Worm (Caenorhabditis elegans) whole organism, L4 larva: ENCODE results near the gene cysl-2.

Experiments used
- F37D6.2 ChIP-seq: sonication (generic microtip); optimal IDR thresholded peaks from 2 replicates; lab custom pipeline; 2016; ENCODE audit warnings: mild to moderate bottlenecking, missing genetic modification characterization, missing compliant biosample characterization
- F49E8.2 ChIP-seq: sonication (generic microtip); optimal IDR thresholded peaks from 2 replicates; lab custom pipeline; 2016; ENCODE audit warnings: missing compliant biosample characterization, mild to moderate bottlenecking, missing genetic modification characterization, borderline replicate concordance
- R02D3.7 ChIP-seq: fragments of 150-350 bp; sonication (generic microtip); optimal IDR thresholded peaks from 3 replicates; lab custom pipeline; 2014; ENCODE audit warnings: missing biosample characterization, missing genetic modification characterization
- T26A8.4 ChIP-seq: fragments of 200-800 bp; sonication (Bioruptor generic); IDR thresholded peaks from 2 replicates; pipeline ENCODE4 v1.3.6; 2022; ENCODE audit warnings: missing genetic modification characterization, missing compliant biosample characterization
- ZK337.2 ChIP-seq: fragments of 200-800 bp; sonication (Bioruptor generic); IDR thresholded peaks from 2 replicates; pipeline ENCODE4 v1.3.6; 2022; ENCODE audit warnings: missing genetic modification reagents, missing genetic modification characterization, missing compliant biosample characterization
- ZK546.5 ChIP-seq, 2 experiments: sonication (generic microtip); optimal IDR thresholded peaks; 2 replicates each; lab custom pipeline; 2017; ENCODE audit warnings: missing biosample characterization in 2 of 2, missing genetic modification characterization in 2 of 2
- aha-1 ChIP-seq: fragments of 150-350 bp; peaks from one replicate; lab custom pipeline; 2014; ENCODE audit warnings: missing biosample characterization, missing genetic modification characterization
- arid-1 ChIP-seq: fragments of 200-800 bp; sonication (Bioruptor generic); conservative IDR thresholded peaks from 2 replicates; pipeline ENCODE4 v1.3.6; 2022; ENCODE audit warnings: missing genetic modification reagents, missing genetic modification characterization, missing compliant biosample characterization
- ceh-20 ChIP-seq: fragments of 200-800 bp; sonication (Bioruptor generic); IDR thresholded peaks from 2 replicates; pipeline ENCODE4 v1.3.6; 2022; ENCODE audit warnings: missing genetic modification reagents, missing genetic modification characterization, missing compliant biosample characterization
- ceh-28 ChIP-seq: fragments of 150-350 bp; optimal IDR thresholded peaks from 2 replicates; lab custom pipeline; 2014; ENCODE audit warnings: missing biosample characterization, missing genetic modification reagents, missing genetic modification characterization
- ceh-44 ChIP-seq: fragments of 200-800 bp; sonication (Bioruptor generic); IDR thresholded peaks from 2 replicates; pipeline ENCODE4 v1.3.6; 2022; ENCODE audit warnings: missing genetic modification reagents, missing genetic modification characterization, missing compliant biosample characterization
- daf-16 ChIP-seq, 3 experiments: sonication (generic microtip); optimal IDR thresholded peaks; 2 replicates each; lab custom pipeline; 2016 to 2017; ENCODE audit warnings: missing genetic modification characterization in 3 of 3, missing genetic modification reagents in 3 of 3, mild to moderate bottlenecking in 2 of 3, missing compliant biosample characterization in 2 of 3, missing biosample characterization in 1 of 3, moderate library complexity in 1 of 3
- dpl-1 ChIP-seq: fragments of 150-350 bp; optimal IDR thresholded peaks from 2 replicates; lab custom pipeline; 2014; ENCODE audit warnings: missing biosample characterization, missing genetic modification reagents, missing genetic modification characterization
- dve-1 ChIP-seq: sonication (generic microtip); optimal IDR thresholded peaks from 2 replicates; lab custom pipeline; 2017; ENCODE audit warnings: antibody characterized with exemption, mild to moderate bottlenecking, missing genetic modification characterization, missing compliant biosample characterization; ENCODE audit not compliant: insufficient read depth
- egl-27 ChIP-seq: sonication (generic microtip); optimal IDR thresholded peaks from 3 replicates; lab custom pipeline; 2017; ENCODE audit warnings: missing biosample characterization, missing genetic modification reagents, missing genetic modification characterization
- egl-43 ChIP-seq: fragments of 200-800 bp; sonication (Bioruptor generic); IDR thresholded peaks from 2 replicates; pipeline ENCODE4 v1.3.6; 2022; ENCODE audit warnings: missing genetic modification reagents, missing genetic modification characterization, missing compliant biosample characterization
- fos-1 ChIP-seq: fragments of 150-350 bp; optimal IDR thresholded peaks from 2 replicates; lab custom pipeline; 2014; ENCODE audit warnings: missing biosample characterization, missing genetic modification characterization
- hlh-11 ChIP-seq: fragments of 200-800 bp; sonication (Bioruptor generic); optimal IDR thresholded peaks from 2 replicates; lab custom pipeline; 2018; ENCODE audit warnings: mild to moderate bottlenecking, missing genetic modification characterization, missing compliant biosample characterization
- hlh-30 ChIP-seq: sonication (generic microtip); optimal IDR thresholded peaks from 2 replicates; lab custom pipeline; 2017; ENCODE audit warnings: antibody characterized with exemption, mild to moderate bottlenecking, missing genetic modification characterization, missing compliant biosample characterization; ENCODE audit not compliant: insufficient read depth
- jun-1 ChIP-seq: fragments of 150-350 bp; optimal IDR thresholded peaks from 2 replicates; lab custom pipeline; 2014; ENCODE audit warnings: missing biosample characterization, missing genetic modification reagents, missing genetic modification characterization
- lim-7 ChIP-seq: fragments of 200-800 bp; sonication (Bioruptor generic); IDR thresholded peaks from 2 replicates; pipeline ENCODE4 v1.3.6; 2022; ENCODE audit warnings: missing genetic modification characterization, missing compliant biosample characterization
- lin-1 ChIP-seq: fragments of 200-800 bp; sonication (Bioruptor generic); IDR thresholded peaks from 2 replicates; pipeline ENCODE4 v1.3.6; 2022; ENCODE audit warnings: missing genetic modification reagents, missing genetic modification characterization, missing compliant biosample characterization
- lin-15B ChIP-seq: fragments of 150-350 bp; sonication (generic microtip); optimal IDR thresholded peaks from 3 replicates; lab custom pipeline; 2014; ENCODE audit warnings: missing biosample characterization, missing genetic modification characterization
- lin-29 ChIP-seq: fragments of 200-800 bp; sonication (Bioruptor generic); IDR thresholded peaks from 2 replicates; pipeline ENCODE4 v1.3.6; 2022; ENCODE audit warnings: missing genetic modification reagents, missing genetic modification characterization, missing compliant biosample characterization
- lin-38 ChIP-seq: fragments of 200-800 bp; sonication (Bioruptor generic); IDR thresholded peaks from 2 replicates; pipeline ENCODE4 v1.3.6; 2022; ENCODE audit warnings: missing genetic modification reagents, missing genetic modification characterization, missing compliant biosample characterization
- lin-39 ChIP-seq: fragments of 150-350 bp; optimal IDR thresholded peaks from 2 replicates; lab custom pipeline; 2014; ENCODE audit warnings: missing biosample characterization, missing genetic modification reagents, missing genetic modification characterization
- lir-3 ChIP-seq: sonication (generic microtip); optimal IDR thresholded peaks from 2 replicates; lab custom pipeline; 2016; ENCODE audit warnings: mild to moderate bottlenecking, missing genetic modification characterization, missing compliant biosample characterization
- madf-5 ChIP-seq, 2 experiments: fragments of 200-800 bp; sonication (Bioruptor generic); IDR thresholded peaks; 2 replicates each; pipeline ENCODE4 v1.3.6; 2022; ENCODE audit warnings: missing compliant biosample characterization in 2 of 2, missing genetic modification characterization in 2 of 2
- mdl-1 ChIP-seq, 2 experiments: fragments of 150-350 bp in 1 of 2; sonication (generic microtip) in 1 of 2; optimal IDR thresholded peaks; 2 replicates each; lab custom pipeline; 2014 to 2017; ENCODE audit warnings: missing biosample characterization in 2 of 2, missing genetic modification characterization in 2 of 2
- mep-1 ChIP-seq: fragments of 150-350 bp; sonication (generic microtip); optimal IDR thresholded peaks from 3 replicates; lab custom pipeline; 2014; ENCODE audit warnings: missing biosample characterization, missing genetic modification characterization
- mxl-2 ChIP-seq: fragments of 200-800 bp; sonication (Bioruptor generic); conservative IDR thresholded peaks from 2 replicates; pipeline ENCODE4 v1.3.6; 2022; ENCODE audit warnings: missing genetic modification reagents, missing genetic modification characterization, missing compliant biosample characterization
- nhr-102 ChIP-seq: sonication (generic microtip); optimal IDR thresholded peaks from 2 replicates; lab custom pipeline; 2016; ENCODE audit warnings: mild to moderate bottlenecking, missing genetic modification characterization, moderate library complexity, missing compliant biosample characterization
- nhr-237 ChIP-seq: sonication (generic microtip); optimal IDR thresholded peaks from 2 replicates; lab custom pipeline; 2017; ENCODE audit warnings: missing biosample characterization, missing genetic modification characterization
- nhr-25 ChIP-seq: sonication (generic microtip); optimal IDR thresholded peaks from 2 replicates; lab custom pipeline; 2017; ENCODE audit warnings: missing genetic modification characterization, mild to moderate bottlenecking, missing compliant biosample characterization, antibody characterized with exemption, moderate library complexity, borderline replicate concordance; ENCODE audit not compliant: insufficient read depth
- nhr-28 ChIP-seq: fragments of 150-350 bp; optimal IDR thresholded peaks from 2 replicates; lab custom pipeline; 2014; ENCODE audit warnings: missing biosample characterization, missing genetic modification characterization
- nhr-41 ChIP-seq: fragments of 200-800 bp; sonication (Bioruptor generic); IDR thresholded peaks from 2 replicates; pipeline ENCODE4 v1.3.6; 2022; ENCODE audit warnings: missing genetic modification reagents, missing genetic modification characterization, missing compliant biosample characterization
- nhr-42 ChIP-seq: fragments of 200-800 bp; sonication (Bioruptor generic); IDR thresholded peaks from 2 replicates; pipeline ENCODE4 v1.3.6; 2022; ENCODE audit warnings: missing genetic modification characterization, missing compliant biosample characterization
- nhr-6 ChIP-seq: fragments of 150-350 bp; optimal IDR thresholded peaks from 2 replicates; lab custom pipeline; 2014; ENCODE audit warnings: missing biosample characterization, missing genetic modification characterization
- nhr-77 ChIP-seq: fragments of 150-350 bp; optimal IDR thresholded peaks from 2 replicates; lab custom pipeline; 2014; ENCODE audit warnings: missing biosample characterization, missing genetic modification characterization
- php-3 ChIP-seq: fragments of 200-800 bp; sonication (Bioruptor generic); IDR thresholded peaks from 2 replicates; pipeline ENCODE4 v1.3.6; 2022; ENCODE audit warnings: missing genetic modification reagents, missing genetic modification characterization, missing compliant biosample characterization
- rbr-2 ChIP-seq: sonication (generic microtip); optimal IDR thresholded peaks from 2 replicates; lab custom pipeline; 2016; ENCODE audit warnings: missing genotype, missing genetic modification characterization, missing compliant biosample characterization
- saeg-2 ChIP-seq: fragments of 200-800 bp; sonication (Bioruptor generic); IDR thresholded peaks from 2 replicates; pipeline ENCODE4 v1.3.6; 2022; ENCODE audit warnings: missing genetic modification reagents, missing genetic modification characterization, missing compliant biosample characterization
- set-16 ChIP-seq: fragments of 200-800 bp; sonication (Bioruptor generic); IDR thresholded peaks from 2 replicates; pipeline ENCODE4 v1.3.6; 2022; ENCODE audit warnings: missing genetic modification reagents, missing genetic modification characterization, missing compliant biosample characterization
- snpc-4 ChIP-seq: fragments of 150-350 bp; optimal IDR thresholded peaks from 2 replicates; lab custom pipeline; 2014; ENCODE audit warnings: missing biosample characterization, missing genetic modification characterization
- tra-1 ChIP-seq: fragments of 200-800 bp; sonication (Bioruptor generic); IDR thresholded peaks from 2 replicates; pipeline ENCODE4 v1.3.6; 2022; ENCODE audit warnings: missing genetic modification reagents, missing genetic modification characterization, missing compliant biosample characterization
- unc-39 ChIP-seq: sonication (generic microtip); optimal IDR thresholded peaks from 2 replicates; lab custom pipeline; 2017; ENCODE audit warnings: missing biosample characterization, missing genetic modification characterization
- vab-7 ChIP-seq: fragments of 200-800 bp; sonication (Bioruptor generic); IDR thresholded peaks from 2 replicates; pipeline ENCODE4 v1.3.6; 2022; ENCODE audit warnings: missing genetic modification reagents, missing genetic modification characterization, missing compliant biosample characterization
- zfp-3 ChIP-seq: fragments of 200-800 bp; sonication (Bioruptor generic); conservative IDR thresholded peaks from 2 replicates; pipeline ENCODE4 v1.3.6; 2022; ENCODE audit warnings: missing genetic modification reagents, missing genetic modification characterization, missing compliant biosample characterization
- zip-11 ChIP-seq: fragments of 200-800 bp; sonication (Bioruptor generic); IDR thresholded peaks from 2 replicates; pipeline ENCODE4 v1.3.6; 2022; ENCODE audit warnings: missing genetic modification characterization, missing compliant biosample characterization
- ztf-7 ChIP-seq: fragments of 150-350 bp; optimal IDR thresholded peaks from 2 replicates; lab custom pipeline; 2014; ENCODE audit warnings: missing biosample characterization, missing genetic modification characterization

Gene cysl-2

ce11 chrII:14489407-14489806, 4.8 kb downstream of the cysl-2 start, which contains the start of gene vnut-1 (continued):
- TF ChIP-seq lin-29 (no peak), aha-1 (tag; lab: Kevin White, UChicago) (peak; percentile 97), nhr-42 (GFP tag; lab: Robert Waterston, UW) (no peak), ztf-7 (no peak), zfp-3 (GFP tag; lab: Robert Waterston, UW) (no peak), nhr-237 (tag; lab: Kevin White, UChicago) (no peak), lir-3 (no peak), egl-27 (no peak), lin-39 (tag; lab: Kevin White, UChicago) (no peak), madf-5 (GFP tag; IDR thresholded peaks at IDR 0.05; lab: Robert Waterston, UW) (no peak), lin-15B (tag; lab: Kevin White, UChicago) (no peak), php-3 (no peak), ceh-44 (GFP tag; lab: Robert Waterston, UW) (no peak), ZK337.2 (GFP tag; lab: Robert Waterston, UW) (no peak), R02D3.7 (tag; lab: Kevin White, UChicago) (no peak), lim-7 (GFP tag; lab: Robert Waterston, UW) (no peak), ceh-28 (no peak), tra-1 (no peak), jun-1 (tag; lab: Kevin White, UChicago) (no peak), arid-1 (GFP tag; lab: Robert Waterston, UW) (no peak), nhr-6 (tag; lab: Kevin White, UChicago) (no peak), hlh-30 (tag; lab: Kevin White, UChicago) (peak; percentile 55), egl-43 (GFP tag; lab: Robert Waterston, UW) (no peak), nhr-102 (tag; lab: Kevin White, UChicago) (no peak)

DNA sequence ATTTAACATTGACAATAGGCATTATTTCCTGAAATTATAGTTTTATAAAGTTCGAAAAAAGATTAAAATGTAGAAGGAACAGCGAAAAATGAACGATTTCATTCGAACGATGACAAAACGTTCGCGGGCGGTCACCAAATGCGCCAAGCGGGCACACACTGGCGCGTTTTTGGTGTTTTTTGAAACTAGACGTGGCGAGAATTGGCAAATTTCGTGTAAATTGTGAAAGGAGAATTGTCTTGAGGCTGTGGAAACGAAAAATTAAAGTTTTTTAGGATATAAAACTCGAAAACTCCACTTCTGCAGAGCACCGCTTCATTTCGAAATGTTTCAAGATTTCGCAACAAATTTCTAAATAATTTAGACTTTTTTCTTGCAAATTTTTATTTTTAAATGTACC, 5.6 kb downstream of the cysl-2 start, which contains the start of gene usp-14:
usp-14 (minus strand) TSS at position 28 of the 400 bp plus-strand sequence.
- TF ChIP-seq nhr-28, result peak; percentile 19
- TF ChIP-seq mdl-1 (tag; optimal IDR thresholded peaks at IDR 0.05; lab: Kevin White, UChicago), result no peak
- TF ChIP-seq F49E8.2 (tag; lab: Kevin White, UChicago), result no peak
- TF ChIP-seq dpl-1, result peak; percentile 86
- no peak for TF ChIP-seq mxl-2 (GFP tag; lab: Robert Waterston, UW)
- no peak for TF ChIP-seq egl-27
- TF ChIP-seq fos-1, result no peak
- TF ChIP-seq snpc-4 (tag; lab: Kevin White, UChicago), result no peak
- TF ChIP-seq hlh-11, result peak; percentile 57
- TF ChIP-seq ZK337.2 (GFP tag; lab: Robert Waterston, UW), result no peak
- TF ChIP-seq unc-39 (tag; lab: Kevin White, UChicago), result no peak
- TF ChIP-seq nhr-77 (tag; lab: Kevin White, UChicago), result peak; percentile 60
- peak; percentile 71 for TF ChIP-seq lin-38 (GFP tag; lab: Robert Waterston, UW)
- TF ChIP-seq zip-11 (GFP tag; lab: Robert Waterston, UW), result no peak
- 0 out of 2 replicates have a peak, but pooled peaks have one; percentile 16 for TF ChIP-seq vab-7 (GFP tag; lab: Robert Waterston, UW)
- no peak for TF ChIP-seq ZK546.5 (tag; optimal IDR thresholded peaks at IDR 0.05; lab: Kevin White, UChicago)
- TF ChIP-seq nhr-25, result no peak
- TF ChIP-seq hlh-30 (tag; lab: Kevin White, UChicago), result peak; percentile 18
- TF ChIP-seq aha-1 (tag; lab: Kevin White, UChicago), result peak; percentile 98
- 0 out of 2 replicates have a peak, but pooled peaks have one; percentile 23 for TF ChIP-seq T26A8.4 (GFP tag; lab: Robert Waterston, UW)
- TF ChIP-seq nhr-41 (GFP tag; lab: Robert Waterston, UW), result no peak
- TF ChIP-seq dve-1, result peak; percentile 67
- no peak for TF ChIP-seq set-16 (GFP tag; lab: Robert Waterston, UW)
- peak; percentile 28; the same call in 1 of the 2 replicates for TF ChIP-seq ceh-20 (GFP tag; lab: Robert Waterston, UW)
- TF ChIP-seq ztf-7, result peak; percentile 23
- TF ChIP-seq lin-1 (GFP tag; lab: Robert Waterston, UW), result no peak
- TF ChIP-seq rbr-2 (tag; lab: Kevin White, UChicago), result peak; percentile 44
- TF ChIP-seq daf-16 (GFP tag; optimal IDR thresholded peaks at IDR 0.05; lab: Kevin White, UChicago), result no peak
- no peak for TF ChIP-seq daf-16 (tag; optimal IDR thresholded peaks at IDR 0.05; lab: Kevin White, UChicago)
- TF ChIP-seq F37D6.2 (tag; lab: Kevin White, UChicago), result peak; percentile 15
- TF ChIP-seq mep-1 (tag; lab: Kevin White, UChicago), result peak; percentile 53
- no peak for TF ChIP-seq saeg-2 (GFP tag; lab: Robert Waterston, UW)
